Worm (Caenorhabditis elegans): ENCODE data around the gene D2023.3.

DNA sequence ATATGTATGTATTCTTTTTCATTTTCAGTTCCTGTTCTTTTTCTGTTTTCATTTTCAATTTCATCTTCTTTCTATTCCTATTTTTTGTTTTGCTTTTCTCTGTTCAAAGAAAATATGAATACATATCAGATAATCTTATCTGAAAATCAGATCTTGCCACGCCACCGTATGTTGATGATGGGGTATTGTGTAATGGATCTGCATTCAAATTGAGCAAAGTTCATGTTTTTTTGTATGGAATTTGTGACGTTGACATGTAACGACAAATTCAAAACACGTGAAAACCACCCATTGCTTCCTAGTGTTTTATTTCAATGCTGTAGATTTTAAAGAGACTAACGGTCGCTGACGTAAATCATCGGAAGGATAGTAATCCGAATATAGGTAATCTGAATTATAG is 46.5 kb upstream of the D2023.3 start:
- TF ChIP-seq flt-1 (GFP tag; IDR thresholded peaks at IDR 0.05) (no peak), T22C8.4 (GFP tag; IDR thresholded peaks at IDR 0.05) (no peak), ztf-29 (GFP tag; IDR thresholded peaks at IDR 0.05) (no peak), tab-1 (GFP tag; IDR thresholded peaks at IDR 0.05) (no peak), ztf-23 (GFP tag; IDR thresholded peaks at IDR 0.05) (no peak), med-1 (GFP tag; optimal IDR thresholded peaks at IDR 0.05; ENCODE audit: insufficient read depth) (no peak), cog-1 (tag; optimal IDR thresholded peaks at IDR 0.05) (no peak), klf-2 (GFP tag; conservative IDR thresholded peaks at IDR 0.05) (no peak), ref-1 (GFP tag; conservative IDR thresholded peaks at IDR 0.05) (no peak)

Measured in whole organism, midembryonic.